Worm (Caenorhabditis elegans): Measurements from ENCODE around the gene ZC395.5.

DNA sequence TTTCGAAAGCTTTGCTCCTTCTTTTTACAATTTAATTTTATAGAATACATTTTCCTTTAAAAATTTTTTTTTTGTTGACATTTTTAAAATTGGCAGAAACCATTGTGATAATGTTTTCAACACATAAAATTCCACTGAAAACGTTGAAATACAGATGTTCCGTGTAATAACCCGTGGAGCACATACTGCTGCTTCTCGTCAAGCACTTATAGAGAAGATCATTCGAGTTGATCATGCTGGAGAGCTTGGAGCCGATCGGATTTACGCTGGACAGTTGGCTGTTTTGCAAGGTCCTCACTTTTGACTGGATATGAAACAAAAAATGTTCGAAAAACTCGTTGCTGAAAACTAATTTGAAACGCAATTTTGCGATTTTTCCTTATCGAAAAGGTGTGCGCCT is 10.1 kb downstream of the ZC395.5 start, which contains the start of gene clk-1:
- no peak for TF ChIP-seq egl-27 (tag; optimal IDR thresholded peaks at IDR 0.05)
- no peak for TF ChIP-seq ztf-11 (tag; optimal IDR thresholded peaks at IDR 0.05)
- TF ChIP-seq lin-39 (tag; optimal IDR thresholded peaks at IDR 0.05) = no peak
- TF ChIP-seq lsy-2 (tag; optimal IDR thresholded peaks at IDR 0.05) = no peak
- TF ChIP-seq nhr-11 (tag; optimal IDR thresholded peaks at IDR 0.05) = no peak
- TF ChIP-seq ceh-82 (tag; optimal IDR thresholded peaks at IDR 0.05) = no peak
- no peak for TF ChIP-seq ama-1 (optimal IDR thresholded peaks at IDR 0.05)
- no peak for TF ChIP-seq nhr-23 (tag; optimal IDR thresholded peaks at IDR 0.05)
- no peak for TF ChIP-seq blmp-1 (tag; optimal IDR thresholded peaks at IDR 0.05; ENCODE audit: insufficient read depth)
- no peak for TF ChIP-seq nhr-12 (tag; optimal IDR thresholded peaks at IDR 0.05)
- TF ChIP-seq nhr-237 (tag; optimal IDR thresholded peaks at IDR 0.05) = no peak
- TF ChIP-seq F13H6.1 (tag; optimal IDR thresholded peaks at IDR 0.05) = no peak
